Fruit fly (Drosophila melanogaster): Measurements from ENCODE around the gene Regnase-1.

Gene Regnase-1

DNA sequence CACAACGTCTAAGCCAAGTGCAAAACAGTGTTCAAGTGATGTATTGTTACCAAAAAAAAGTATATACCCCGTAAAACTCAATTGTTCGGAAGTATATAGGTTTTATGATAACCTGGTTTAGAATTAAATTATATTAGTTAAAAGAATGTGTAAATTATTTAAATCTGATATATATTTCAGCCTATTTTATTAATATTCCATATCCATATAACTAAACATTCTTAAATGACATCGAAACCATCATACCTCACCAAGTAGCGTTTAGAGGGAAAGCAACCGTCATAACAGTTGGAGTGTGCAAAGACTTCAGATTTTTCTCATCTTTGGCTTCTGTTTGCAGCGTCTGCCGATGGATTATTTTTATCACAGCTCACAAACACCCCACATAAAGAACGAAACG is 36.4 kb downstream of the Regnase-1 start (continued):
- TF ChIP-seq scrt (GFP tag; optimal IDR thresholded peaks at IDR 0.05) (peak; percentile 57), dmrt11E (tag; optimal IDR thresholded peaks at IDR 0.05) (peak; percentile 88), Usf (GFP tag; optimal IDR thresholded peaks at IDR 0.05) (peak; percentile 10), NK7.1 (GFP tag; optimal IDR thresholded peaks at IDR 0.05) (no peak), jing (GFP tag; optimal IDR thresholded peaks at IDR 0.05) (peak; percentile 29), slp2 (GFP tag; optimal IDR thresholded peaks at IDR 0.05) (no peak), run (tag; optimal IDR thresholded peaks at IDR 0.05) (peak; percentile 69), CG17829 (tag; optimal IDR thresholded peaks at IDR 0.05) (peak; percentile 91), CG4820 (GFP tag; optimal IDR thresholded peaks at IDR 0.05) (peak; percentile 40), slou (GFP tag; optimal IDR thresholded peaks at IDR 0.05) (peak; percentile 50), tup (GFP tag; optimal IDR thresholded peaks at IDR 0.05) (no peak), dati (GFP tag; IDR thresholded peaks at IDR 0.05) (no peak), CG13296 (GFP tag; optimal IDR thresholded peaks at IDR 0.05) (peak; percentile 70), CG10321 (GFP tag; IDR thresholded peaks at IDR 0.05) (0 out of 2 replicates have a peak, but pooled peaks have one; percentile 25), CG2889 (GFP tag; IDR thresholded peaks at IDR 0.05) (peak; percentile 48; the same call in 1 of the 3 replicates), CG13775 (GFP tag; optimal IDR thresholded peaks at IDR 0.05) (peak; percentile 65), CG8478 (optimal IDR thresholded peaks at IDR 0.05) (no peak), bab2 (GFP tag; optimal IDR thresholded peaks at IDR 0.05) (no peak), ewg (GFP tag; optimal IDR thresholded peaks at IDR 0.05) (peak; percentile 59), CG8765 (GFP tag; IDR thresholded peaks at IDR 0.05) (peak; percentile 62), Dp (GFP tag; optimal IDR thresholded peaks at IDR 0.05) (no peak), ac (GFP tag; optimal IDR thresholded peaks at IDR 0.05) (no peak), Dbx (GFP tag; IDR thresholded peaks at IDR 0.05) (peak; percentile 76), fu2 (GFP tag; optimal IDR thresholded peaks at IDR 0.05) (no peak), CG10654 (GFP tag; optimal IDR thresholded peaks at IDR 0.05) (peak; percentile 58), CG2120 (GFP tag; optimal IDR thresholded peaks at IDR 0.05) (peak; percentile 63), hbn (GFP tag; IDR thresholded peaks at IDR 0.05; ENCODE audit: partially characterized antibody) (no peak), knrl (GFP tag; IDR thresholded peaks at IDR 0.05; ENCODE audit: partially characterized antibody) (no peak), az2 (GFP tag; optimal IDR thresholded peaks at IDR 0.05) (peak; percentile 77), D19B (GFP tag; optimal IDR thresholded peaks at IDR 0.05) (peak; percentile 91), CG15011 (GFP tag; optimal IDR thresholded peaks at IDR 0.05) (peak; percentile 43), zen (tag; optimal IDR thresholded peaks at IDR 0.05) (peak; percentile 91), fd3F (GFP tag; optimal IDR thresholded peaks at IDR 0.05) (peak; percentile 79), danr (GFP tag; IDR thresholded peaks at IDR 0.05) (no peak), CG8924 (tag; optimal IDR thresholded peaks at IDR 0.05) (peak; percentile 90), dan (GFP tag; IDR thresholded peaks at IDR 0.05) (no peak; the same call in 1 of the 2 replicates), Nf-YB (GFP tag; optimal IDR thresholded peaks at IDR 0.05) (peak; percentile 65), CG2129 (GFP tag; IDR thresholded peaks at IDR 0.05; ENCODE audit: partially characterized antibody) (no peak), CG6854 (GFP tag; optimal IDR thresholded peaks at IDR 0.05) (peak; percentile 39), ems (GFP tag; optimal IDR thresholded peaks at IDR 0.05) (peak; percentile 26), Pdp1 (GFP tag; optimal IDR thresholded peaks at IDR 0.05) (peak in 1 of 2 experiments; percentile 26), CG17912 (GFP tag; optimal IDR thresholded peaks at IDR 0.05) (no peak), pum (GFP tag; optimal IDR thresholded peaks at IDR 0.05) (no peak), CG10462 (GFP tag; optimal IDR thresholded peaks at IDR 0.05) (peak; percentile 54), nmo (GFP tag; optimal IDR thresholded peaks at IDR 0.05) (peak; percentile 86), CG3838 (GFP tag; optimal IDR thresholded peaks at IDR 0.05) (no peak), Sox100B (GFP tag; optimal IDR thresholded peaks at IDR 0.05) (peak; percentile 77), CG1602 (GFP tag; optimal IDR thresholded peaks at IDR 0.05) (peak; percentile 61), CG11504 (tag; optimal IDR thresholded peaks at IDR 0.05) (peak; percentile 90), Hr78 (GFP tag; optimal IDR thresholded peaks at IDR 0.05) (peak in 1 of 2 experiments; percentile 38), klu (GFP tag; IDR thresholded peaks at IDR 0.05) (peak; percentile 52; the same call in 1 of the 2 replicates)
